Worm (Caenorhabditis elegans) whole organism, L1 larva: Measurements from ENCODE around the gene T24C4.10.

Source experiments
- C16A3.4 ChIP-seq: fragments of 150-350 bp; optimal IDR thresholded peaks from 2 replicates; lab custom pipeline; 2014; ENCODE audit warnings: missing biosample characterization, missing genetic modification characterization
- ceh-82 ChIP-seq, 3 experiments: fragments of 150-350 bp in 1 of 3; sonication (generic microtip) in 2 of 3; optimal IDR thresholded peaks; 2 replicates each; lab custom pipeline; 2014 to 2017; ENCODE audit warnings: missing biosample characterization in 3 of 3, missing genetic modification characterization in 3 of 3
- egl-27 ChIP-seq, 2 experiments: fragments of 150-350 bp in 1 of 2; sonication (generic microtip); optimal IDR thresholded peaks; 3 replicates each; lab custom pipeline; 2017 to 2018; ENCODE audit warnings: missing biosample characterization in 2 of 2, missing genetic modification characterization in 2 of 2, missing genetic modification reagents in 2 of 2
- lin-35 ChIP-seq, 2 experiments: fragments of 150-350 bp; optimal IDR thresholded peaks; 2 replicates each; lab custom pipeline; 2014; ENCODE audit warnings: missing biosample characterization in 2 of 2, missing genetic modification characterization in 2 of 2, missing genetic modification reagents in 2 of 2
- mep-1 ChIP-seq: fragments of 150-350 bp; optimal IDR thresholded peaks from 2 replicates; lab custom pipeline; 2014; ENCODE audit warnings: missing biosample characterization, missing genetic modification characterization
- nhr-12 ChIP-seq: sonication (generic microtip); optimal IDR thresholded peaks from 2 replicates; lab custom pipeline; 2017; ENCODE audit warnings: missing biosample characterization, missing genetic modification characterization
- skn-1 ChIP-seq: fragments of 150-350 bp; optimal IDR thresholded peaks from 2 replicates; lab custom pipeline; 2014; ENCODE audit warnings: missing biosample characterization, missing genetic modification characterization
- snpc-4 ChIP-seq: fragments of 150-350 bp; optimal IDR thresholded peaks from 2 replicates; lab custom pipeline; 2014; ENCODE audit warnings: missing biosample characterization, missing genetic modification characterization
- sptf-1 ChIP-seq: fragments of 150-350 bp; optimal IDR thresholded peaks from 2 replicates; lab custom pipeline; 2014; ENCODE audit warnings: missing biosample characterization, missing genetic modification characterization
- swsn-7 ChIP-seq: sonication (generic microtip); optimal IDR thresholded peaks from 2 replicates; lab custom pipeline; 2016; ENCODE audit warnings: missing genetic modification characterization, missing compliant biosample characterization
- tlp-1 ChIP-seq: fragments of 150-350 bp; optimal IDR thresholded peaks from 2 replicates; lab custom pipeline; 2014; ENCODE audit warnings: missing biosample characterization, missing genetic modification characterization
- unc-62 ChIP-seq: fragments of 150-350 bp; optimal IDR thresholded peaks from 2 replicates; lab custom pipeline; 2014; ENCODE audit warnings: missing biosample characterization, missing genetic modification reagents, missing genetic modification characterization
- zag-1 ChIP-seq: fragments of 150-350 bp; optimal IDR thresholded peaks from 2 replicates; lab custom pipeline; 2014; ENCODE audit warnings: missing biosample characterization, missing genetic modification characterization

ce11 chrIII:926216-926615, 35.2 kb upstream of the T24C4.10 start, which contains the start of gene pef-1:
- TF ChIP-seq mep-1 (tag; lab: Kevin White, UChicago) (no peak), skn-1 (tag; lab: Kevin White, UChicago) (no peak), ceh-82 (tag; optimal IDR thresholded peaks at IDR 0.05; lab: Kevin White, UChicago) (no peak), tlp-1 (no peak), sptf-1 (tag; lab: Kevin White, UChicago) (no peak), zag-1 (no peak), egl-27 (tag; optimal IDR thresholded peaks at IDR 0.05; lab: Kevin White, UChicago) (no peak), swsn-7 (tag; lab: Kevin White, UChicago) (no peak), lin-35 (GFP tag; optimal IDR thresholded peaks at IDR 0.05; lab: Kevin White, UChicago) (no peak), snpc-4 (tag; lab: Kevin White, UChicago) (no peak), unc-62 (GFP tag; lab: Kevin White, UChicago) (no peak), C16A3.4 (tag; lab: Kevin White, UChicago) (no peak), nhr-12 (tag; lab: Kevin White, UChicago) (no peak)
